Fruit fly (Drosophila melanogaster): ENCODE measurements around the gene ben.

- TF ChIP-seq h (optimal IDR thresholded peaks at IDR 0.05) (no peak), psq (optimal IDR thresholded peaks at IDR 0.05) (no peak), insv (optimal IDR thresholded peaks at IDR 0.05) (no peak)
Observed at dm6 chrX:14014177-14014576, 18.0 kb downstream of the ben start.
